Fruit fly (Drosophila melanogaster) whole organism, prepupa: Measurements from ENCODE around the gene SP1029.

Source experiments
- Blimp-1 ChIP-seq: fragments of 200-800 bp; sonication (Bioruptor generic); optimal IDR thresholded peaks from 3 replicates; lab custom pipeline; 2017; ENCODE audit warnings: missing biosample characterization, missing genetic modification characterization, mild to moderate bottlenecking, moderate library complexity, missing genetic modification reagents
- CG10631 ChIP-seq: fragments of 200-800 bp; sonication (Bioruptor generic); optimal IDR thresholded peaks from 2 replicates; lab custom pipeline; 2016; ENCODE audit warnings: missing biosample characterization, missing genetic modification characterization
- CG15336 ChIP-seq: fragments of 200-800 bp; sonication (Bioruptor generic); IDR thresholded peaks from 2 replicates; pipeline ENCODE4 v1.3.6; 2022; ENCODE audit warnings: missing biosample characterization, missing genetic modification characterization
- CG1621 ChIP-seq: fragments of 200-800 bp; sonication (Bioruptor generic); optimal IDR thresholded peaks from 3 replicates; lab custom pipeline; 2018; ENCODE audit warnings: missing biosample characterization, mild to moderate bottlenecking, missing genetic modification characterization
- CG16779 ChIP-seq: fragments of 200-800 bp; sonication (Bioruptor generic); optimal IDR thresholded peaks from 3 replicates; lab custom pipeline; 2017; ENCODE audit warnings: missing biosample characterization, mild to moderate bottlenecking, missing genetic modification characterization
- CG32006 ChIP-seq: fragments of 200-800 bp; sonication (Bioruptor generic); optimal IDR thresholded peaks from 3 replicates; lab custom pipeline; 2017; ENCODE audit warnings: missing biosample characterization, mild to moderate bottlenecking, missing genetic modification characterization
- CG34406 ChIP-seq: fragments of 200-800 bp; sonication (Bioruptor generic); optimal IDR thresholded peaks from 3 replicates; lab custom pipeline; 2016; ENCODE audit warnings: missing biosample characterization, missing genetic modification characterization
- CG3919 ChIP-seq: fragments of 200-800 bp; sonication (Bioruptor generic); optimal IDR thresholded peaks from 3 replicates; lab custom pipeline; 2016; ENCODE audit warnings: missing biosample characterization, missing genetic modification characterization
- CG8119 ChIP-seq: fragments of 200-800 bp; sonication (Bioruptor generic); IDR thresholded peaks from 3 replicates; pipeline ENCODE4 v1.3.6; 2022; ENCODE audit warnings: missing biosample characterization, missing genetic modification characterization
- CG8632 ChIP-seq: fragments of 200-800 bp; sonication (Bioruptor generic); optimal IDR thresholded peaks from 3 replicates; lab custom pipeline; 2016; ENCODE audit warnings: missing biosample characterization, missing genetic modification characterization
- Eip78C ChIP-seq: fragments of 200-800 bp; sonication (Bioruptor generic); peaks from one replicate; lab custom pipeline; 2016; ENCODE audit warnings: missing biosample characterization, missing genetic modification characterization
- Eip93F ChIP-seq: fragments of 200-800 bp; sonication (Bioruptor generic); optimal IDR thresholded peaks from 2 replicates; lab custom pipeline; 2016; ENCODE audit warnings: missing biosample characterization, mild to moderate bottlenecking, missing genetic modification characterization
- Hr38 ChIP-seq: sonication (Bioruptor generic); optimal IDR thresholded peaks from 2 replicates; lab custom pipeline; 2016; ENCODE audit warnings: missing biosample characterization, missing genetic modification characterization
- OdsH ChIP-seq: fragments of 200-800 bp; sonication (Bioruptor generic); optimal IDR thresholded peaks from 3 replicates; lab custom pipeline; 2016; ENCODE audit warnings: missing biosample characterization, missing genetic modification characterization
- Smox ChIP-seq: fragments of 200-800 bp; sonication (Bioruptor generic); optimal IDR thresholded peaks from 3 replicates; lab custom pipeline; 2016; ENCODE audit warnings: missing biosample characterization, missing genetic modification characterization
- Sox14 ChIP-seq: fragments of 200-800 bp; sonication (Bioruptor generic); optimal IDR thresholded peaks from 3 replicates; lab custom pipeline; 2016; ENCODE audit warnings: missing biosample characterization, missing genetic modification characterization
- Sox15 ChIP-seq: fragments of 200-800 bp; sonication (Bioruptor generic); optimal IDR thresholded peaks from 3 replicates; lab custom pipeline; 2016; ENCODE audit warnings: missing biosample characterization, missing genetic modification characterization
- cyc ChIP-seq: fragments of 200-800 bp; sonication (Bioruptor generic); optimal IDR thresholded peaks from 3 replicates; lab custom pipeline; 2016; ENCODE audit warnings: missing biosample characterization, missing genetic modification characterization
- eg ChIP-seq: fragments of 200-800 bp; sonication (Bioruptor generic); IDR thresholded peaks from 3 replicates; pipeline ENCODE4 v1.3.6; 2022; ENCODE audit warnings: missing biosample characterization, missing genetic modification characterization
- esn ChIP-seq: fragments of 200-800 bp; sonication (Bioruptor generic); optimal IDR thresholded peaks from 2 replicates; lab custom pipeline; 2016; ENCODE audit warnings: missing biosample characterization, mild to moderate bottlenecking, missing genetic modification characterization, moderate library complexity
- fd85E ChIP-seq: fragments of 200-800 bp; sonication (Bioruptor generic); optimal IDR thresholded peaks from 3 replicates; lab custom pipeline; 2016; ENCODE audit warnings: missing biosample characterization, missing genetic modification characterization
- fkh ChIP-seq: fragments of 200-800 bp; sonication (Bioruptor generic); optimal IDR thresholded peaks from 3 replicates; lab custom pipeline; 2017; ENCODE audit warnings: missing biosample characterization, mild to moderate bottlenecking, missing genetic modification characterization, moderate library complexity
- salr ChIP-seq, 2 experiments: fragments of 200-800 bp; sonication (Bioruptor generic); optimal IDR thresholded peaks; 3 replicates each; lab custom pipeline; 2016 to 2018; ENCODE audit warnings: missing biosample characterization in 2 of 2, missing genetic modification characterization in 2 of 2, mild to moderate bottlenecking in 1 of 2
- ss ChIP-seq, 2 experiments: fragments of 200-800 bp; sonication (Bioruptor generic); optimal IDR thresholded peaks; 2 replicates in 1 of 2; 3 replicates in 1 of 2; lab custom pipeline; 2017 to 2018; ENCODE audit warnings: mild to moderate bottlenecking in 2 of 2, missing biosample characterization in 2 of 2, missing genetic modification characterization in 2 of 2, moderate library complexity in 1 of 2
- svp ChIP-seq: fragments of 200-800 bp; sonication (Bioruptor generic); peaks from one replicate; lab custom pipeline; 2016; ENCODE audit warnings: missing biosample characterization, missing genetic modification characterization
- vri ChIP-seq: fragments of 200-800 bp; sonication (Bioruptor generic); optimal IDR thresholded peaks from 3 replicates; lab custom pipeline; 2016; ENCODE audit warnings: missing biosample characterization, mild to moderate bottlenecking, missing genetic modification characterization

Gene SP1029

dm6 chr3R:29244727-29245126 lies 5.5 kb downstream of the SP1029 start, which contains the start of gene CG31445:
CG31445 (minus strand) TSS chr3R:29244827.
- TF ChIP-seq Eip78C (GFP tag; lab: Kevin White, UChicago) (no peak), svp (peak; percentile 9)

DNA sequence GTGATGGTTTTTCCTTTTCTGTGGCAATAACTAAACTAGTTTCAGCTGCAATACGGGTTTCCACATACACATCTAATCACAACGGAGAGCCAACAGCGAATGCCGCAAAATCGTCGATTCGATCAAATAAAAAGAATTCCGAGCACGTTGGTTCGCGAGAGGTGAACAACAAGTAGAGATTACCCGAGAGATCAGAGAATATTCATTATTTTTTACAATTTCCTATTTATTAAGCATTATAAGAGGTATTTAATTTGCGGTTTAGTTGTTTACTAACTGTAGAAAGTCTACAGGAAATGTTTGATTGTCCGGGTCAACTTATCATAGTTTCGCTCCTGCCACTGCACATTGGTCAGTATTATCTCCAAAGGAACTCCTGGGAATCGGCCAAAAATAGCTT lies 11.6 kb downstream of the SP1029 start, which contains the start of gene CG11951:
CG11951 (minus strand) TSS at position 101 of the 400 bp plus-strand sequence.
- TF ChIP-seq svp, result peak; percentile 67
- no peak for TF ChIP-seq Hr38
- no peak for TF ChIP-seq CG34406 (GFP tag; lab: Kevin White, UChicago)
- no peak for TF ChIP-seq salr (GFP tag; optimal IDR thresholded peaks at IDR 0.05; lab: Kevin White, UChicago)

- TF ChIP-seq CG34406 (GFP tag; lab: Kevin White, UChicago), result no peak
- no peak for TF ChIP-seq CG16779 (tag; lab: Kevin White, UChicago)
- peak; percentile 77 for TF ChIP-seq vri (GFP tag; lab: Kevin White, UChicago)
- no peak for TF ChIP-seq Eip78C (GFP tag; lab: Kevin White, UChicago)
These were observed 19.6 kb downstream of the SP1029 start for dm6 chr3R:29230552-29231102.

- TF ChIP-seq cyc (GFP tag; lab: Kevin White, UChicago) (no peak), fkh (GFP tag; lab: Kevin White, UChicago) (no peak), CG3919 (GFP tag; lab: Kevin White, UChicago) (no peak), CG32006 (no peak), vri (GFP tag; lab: Kevin White, UChicago) (peak; percentile 20)
These were observed 20.3 kb downstream of the SP1029 start for dm6 chr3R:29229958-29230357.

DNA sequence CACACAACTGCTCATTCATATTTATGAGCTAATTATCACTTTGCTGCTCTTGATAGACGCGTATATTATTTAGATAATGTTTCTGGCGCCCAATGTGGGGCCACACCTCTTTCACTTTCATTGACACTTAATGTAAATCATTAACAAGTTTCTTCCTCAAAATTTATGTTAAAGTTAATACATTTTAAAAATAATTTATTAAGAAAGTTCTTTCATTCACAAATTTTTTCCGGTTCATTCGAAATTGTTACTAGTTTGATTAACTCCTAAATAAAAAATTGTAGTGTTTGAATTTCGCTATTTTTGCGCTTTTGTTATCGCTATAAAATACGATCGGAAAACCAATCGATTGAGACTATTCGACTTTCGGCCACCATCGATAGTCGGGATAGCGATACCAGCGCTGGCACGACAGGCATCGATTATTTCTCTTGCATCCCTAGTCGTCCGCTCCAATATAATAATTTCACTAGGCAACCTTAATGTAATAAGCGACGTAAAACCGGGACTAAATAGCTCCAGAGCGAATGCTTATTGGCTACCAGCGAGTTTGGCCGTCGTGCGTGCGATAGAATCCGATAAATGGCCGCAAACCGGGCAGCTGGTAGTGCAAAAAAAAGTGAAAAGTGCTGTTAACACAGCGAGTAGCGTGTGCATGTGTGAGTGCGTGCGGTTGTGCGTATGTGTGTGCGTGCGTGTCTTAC lies 21.4 kb downstream of the SP1029 start, which contains the start of gene Usp1:
Usp1 (plus strand) TSS at position 417 of the 704 bp plus-strand sequence.
- no peak for TF ChIP-seq Sox15 (GFP tag; lab: Kevin White, UChicago)
- TF ChIP-seq Blimp-1 (GFP tag; lab: Kevin White, UChicago), result peak; percentile 73
- TF ChIP-seq svp, result no peak
- TF ChIP-seq fkh (GFP tag; lab: Kevin White, UChicago), result peak; percentile 26
- no peak for TF ChIP-seq CG8632
- TF ChIP-seq fd85E (GFP tag; lab: Kevin White, UChicago), result no peak
- TF ChIP-seq Eip93F (GFP tag; lab: Kevin White, UChicago), result no peak

- TF ChIP-seq CG15336 (peak; percentile 74), OdsH (no peak), eg (GFP tag; lab: Robert Waterston, UW) (peak; percentile 25; the same call in 1 of the 3 replicates), CG8119 (peak; percentile 69), Sox14 (no peak)
These were observed 22.5 kb downstream of the SP1029 start, which contains the start of gene CG14507 for dm6 chr3R:29227675-29228211. CG14507 (minus strand) TSS chr3R:29227725.

dm6 chr3R:29222891-29223842 lies 27.1 kb downstream of the SP1029 start, which contains the start of the genes Cisd2 and Brd8:
Cisd2 (minus strand) TSS chr3R:29223428.
Brd8 (plus strand) TSS chr3R:29223485.
- no peak for TF ChIP-seq fd85E (GFP tag; lab: Kevin White, UChicago)
- peak; percentile 44 for TF ChIP-seq fkh (GFP tag; lab: Kevin White, UChicago)
- TF ChIP-seq ss (GFP tag; optimal IDR thresholded peaks at IDR 0.05; lab: Kevin White, UChicago), result no peak
- no peak for TF ChIP-seq CG1621 (tag; lab: Kevin White, UChicago)
- TF ChIP-seq esn (GFP tag; lab: Kevin White, UChicago), result peak; percentile 6
- TF ChIP-seq vri (GFP tag; lab: Kevin White, UChicago), result peak; percentile 10
- TF ChIP-seq CG10631 (GFP tag; lab: Kevin White, UChicago), result no peak
- peak; percentile 48 for TF ChIP-seq Eip78C (GFP tag; lab: Kevin White, UChicago)
- TF ChIP-seq Smox (GFP tag; lab: Kevin White, UChicago), result no peak
